Worm (Caenorhabditis elegans) whole organism, L2 larva: ENCODE measurements around the gene acs-5.

Experiments used
- ZK546.5 ChIP-seq: sonication (generic microtip); optimal IDR thresholded peaks from 2 replicates; lab custom pipeline; 2017; ENCODE audit warnings: missing biosample characterization, missing genetic modification characterization
- blmp-1 ChIP-seq: sonication (generic microtip); optimal IDR thresholded peaks from 2 replicates; lab custom pipeline; 2017; ENCODE audit warnings: missing genetic modification characterization, mild to moderate bottlenecking, missing compliant biosample characterization, antibody characterized with exemption, moderate library complexity; ENCODE audit not compliant: insufficient read depth
- ceh-82 ChIP-seq: fragments of 150-350 bp; optimal IDR thresholded peaks from 2 replicates; lab custom pipeline; 2014; ENCODE audit warnings: missing biosample characterization, missing genetic modification characterization
- egl-27 ChIP-seq: sonication (generic microtip); optimal IDR thresholded peaks from 3 replicates; lab custom pipeline; 2017; ENCODE audit warnings: missing biosample characterization, missing genetic modification reagents, missing genetic modification characterization
- lin-13 ChIP-seq: fragments of 150-350 bp; optimal IDR thresholded peaks from 2 replicates; lab custom pipeline; 2014; ENCODE audit warnings: missing biosample characterization, missing genetic modification reagents, missing genetic modification characterization
- peb-1 ChIP-seq: fragments of 150-350 bp; optimal IDR thresholded peaks from 2 replicates; lab custom pipeline; 2014; ENCODE audit warnings: missing biosample characterization, missing genetic modification characterization
- ztf-4 ChIP-seq: fragments of 150-350 bp; optimal IDR thresholded peaks from 2 replicates; lab custom pipeline; 2014; ENCODE audit warnings: missing biosample characterization, missing genetic modification characterization

- TF ChIP-seq lin-13 (GFP tag; lab: Kevin White, UChicago) (no peak), ceh-82 (no peak), ZK546.5 (tag; lab: Kevin White, UChicago) (no peak), peb-1 (tag; lab: Kevin White, UChicago) (no peak), egl-27 (peak; percentile 7), blmp-1 (tag; lab: Kevin White, UChicago) (peak; percentile 11), ztf-4 (tag; lab: Kevin White, UChicago) (no peak)
Measured at ce11 chrIII:13534704-13535103, 8.6 kb downstream of the acs-5 start.
